Worm (Caenorhabditis elegans) whole organism, young adult: ENCODE measurements around the gene fbxa-84.

Experiments
- akir-1 ChIP-seq: fragments of 200-800 bp; sonication (Bioruptor generic); optimal IDR thresholded peaks from 2 replicates; lab custom pipeline; 2018; ENCODE audit warnings: mild to moderate bottlenecking, missing genetic modification characterization, moderate library complexity, missing compliant biosample characterization
- ama-1 ChIP-seq, 3 experiments: fragments of 150-350 bp in 1 of 3; sonication (generic microtip) in 2 of 3; optimal IDR thresholded peaks; 2 replicates each; lab custom pipeline; 2014 to 2018; ENCODE audit warnings: missing biosample characterization in 2 of 3, missing genetic modification characterization in 2 of 3, missing genetic modification reagents in 2 of 3
- atf-7 ChIP-seq: sonication (generic microtip); optimal IDR thresholded peaks from 2 replicates; lab custom pipeline; 2017; ENCODE audit warnings: mild to moderate bottlenecking, missing genetic modification characterization, missing compliant biosample characterization
- ets-4 ChIP-seq: fragments of 200-800 bp; sonication (Bioruptor generic); optimal IDR thresholded peaks from 2 replicates; lab custom pipeline; 2018; ENCODE audit warnings: mild to moderate bottlenecking, missing genetic modification characterization, missing compliant biosample characterization
- let-526 ChIP-seq: fragments of 200-800 bp; sonication (Bioruptor generic); IDR thresholded peaks from 2 replicates; pipeline ENCODE4 v1.3.6; 2022; ENCODE audit warnings: missing genetic modification reagents, missing genetic modification characterization, missing compliant biosample characterization
- lin-35 ChIP-seq, 3 experiments: fragments of 150-350 bp in 2 of 3; sonication (generic microtip) in 1 of 3; optimal IDR thresholded peaks; 2 replicates each; lab custom pipeline; 2014 to 2018; ENCODE audit warnings: missing biosample characterization in 3 of 3, missing genetic modification characterization in 3 of 3, missing genetic modification reagents in 3 of 3
- nhr-80 ChIP-seq: sonication (generic microtip); optimal IDR thresholded peaks from 2 replicates; lab custom pipeline; 2016; ENCODE audit warnings: missing genetic modification characterization, missing compliant biosample characterization
- repo-1 ChIP-seq: sonication (generic microtip); optimal IDR thresholded peaks from 2 replicates; lab custom pipeline; 2017; ENCODE audit warnings: mild to moderate bottlenecking, missing genetic modification characterization, missing compliant biosample characterization
- snpc-4 ChIP-seq, 5 experiments: fragments of 150-350 bp in 1 of 5; sonication (generic microtip) in 4 of 5; optimal IDR thresholded peaks; 2 replicates each; lab custom pipeline; 2014 to 2018; ENCODE audit warnings: missing genetic modification characterization in 5 of 5, missing biosample characterization in 3 of 5, antibody characterized with exemption in 2 of 5, mild to moderate bottlenecking in 2 of 5, missing compliant biosample characterization in 2 of 5, missing genotype in 2 of 5, moderate library complexity in 2 of 5, missing genetic modification reagents in 1 of 5
- unc-130 ChIP-seq: sonication (generic microtip); optimal IDR thresholded peaks from 2 replicates; lab custom pipeline; 2016; ENCODE audit warnings: missing genetic modification reagents, missing genetic modification characterization, missing compliant biosample characterization
- unc-62 ChIP-seq: fragments of 150-350 bp; optimal IDR thresholded peaks from 2 replicates; lab custom pipeline; 2014; ENCODE audit warnings: missing biosample characterization, missing genetic modification reagents, missing genetic modification characterization

DNA sequence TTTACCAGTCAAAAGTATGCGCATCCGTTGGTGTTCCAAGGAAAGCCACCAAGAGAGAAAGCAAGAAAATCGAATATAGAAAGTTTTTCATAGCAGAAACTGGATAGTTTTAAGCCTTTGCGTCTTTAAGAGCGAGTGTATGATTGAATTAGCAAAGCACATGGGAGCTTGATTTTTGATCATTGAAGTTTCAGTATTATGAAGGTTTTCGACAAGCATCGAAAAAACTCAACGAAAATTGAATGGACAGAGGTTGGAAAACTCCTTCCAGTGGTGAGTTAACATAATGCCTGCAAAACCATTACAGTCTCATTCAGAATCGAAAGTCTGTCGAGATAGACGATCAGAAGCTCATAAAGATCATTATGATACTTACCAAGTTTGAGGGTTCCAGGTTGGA is 11.7 kb downstream of the fbxa-84 start, which contains the start of gene Y75B12B.13:
- no peak for TF ChIP-seq ets-4 (GFP tag; lab: Kevin White, UChicago)
- no peak for TF ChIP-seq repo-1 (tag; lab: Kevin White, UChicago)
- no peak for TF ChIP-seq let-526
- no peak for TF ChIP-seq unc-130
- no peak for TF ChIP-seq nhr-80
- TF ChIP-seq akir-1: no peak
- no peak for TF ChIP-seq atf-7 (tag; lab: Kevin White, UChicago)
- TF ChIP-seq snpc-4 (GFP tag; optimal IDR thresholded peaks at IDR 0.05; lab: Kevin White, UChicago): no peak
- no peak for TF ChIP-seq snpc-4 (tag; optimal IDR thresholded peaks at IDR 0.05; lab: Kevin White, UChicago)
- no peak for TF ChIP-seq ama-1 (optimal IDR thresholded peaks at IDR 0.05; lab: Kevin White, UChicago)
- TF ChIP-seq ama-1 (GFP tag; optimal IDR thresholded peaks at IDR 0.05; lab: Kevin White, UChicago): no peak
- TF ChIP-seq unc-62: no peak
- no peak for TF ChIP-seq lin-35 (GFP tag; optimal IDR thresholded peaks at IDR 0.05; lab: Kevin White, UChicago)
